Worm (Caenorhabditis elegans) whole organism, L4/young adult: Measurements from ENCODE around the gene Y102A5C.4.

Experiments used
- W03F9.2 ChIP-seq: fragments of 150-350 bp; optimal IDR thresholded peaks from 2 replicates; lab custom pipeline; 2014; ENCODE audit warnings: missing biosample characterization, missing genetic modification characterization
- dao-5 ChIP-seq: sonication (generic microtip); optimal IDR thresholded peaks from 2 replicates; lab custom pipeline; 2016; ENCODE audit warnings: missing genotype, missing genetic modification characterization, moderate library complexity, missing compliant biosample characterization

ce11 chrV:16911934-16912333 is 10.1 kb upstream of the Y102A5C.4 start, which contains the start of gene nhr-116:
- TF ChIP-seq dao-5 (tag; lab: Kevin White, UChicago) (no peak), W03F9.2 (tag; lab: Kevin White, UChicago) (no peak)
